Worm (Caenorhabditis elegans) whole organism, mixed stage, embryonic: ENCODE results near the gene Y43F8C.11.

Experiments used
- M03D4.4 ChIP-seq: sonication (generic microtip); optimal IDR thresholded peaks from 2 replicates; lab custom pipeline; 2017; ENCODE audit warnings: mild to moderate bottlenecking, missing genetic modification characterization, missing compliant biosample characterization
- bed-3 ChIP-seq: fragments of 200-800 bp; sonication (Bioruptor generic); optimal IDR thresholded peaks from 3 replicates; lab custom pipeline; 2018; ENCODE audit warnings: mild to moderate bottlenecking, missing genetic modification characterization, moderate library complexity, missing compliant biosample characterization
- ceh-39 ChIP-seq: fragments of 150-350 bp; optimal IDR thresholded peaks from 2 replicates; lab custom pipeline; 2014; ENCODE audit warnings: missing biosample characterization, missing genetic modification characterization
- ceh-43 ChIP-seq: fragments of 200-800 bp; sonication (Bioruptor generic); optimal IDR thresholded peaks from 2 replicates; lab custom pipeline; 2018; ENCODE audit warnings: mild to moderate bottlenecking, missing genetic modification characterization, moderate library complexity, missing compliant biosample characterization
- ceh-83 ChIP-seq: fragments of 200-800 bp; sonication (Bioruptor generic); optimal IDR thresholded peaks from 2 replicates; lab custom pipeline; 2018; ENCODE audit warnings: mild to moderate bottlenecking, missing genetic modification characterization, missing compliant biosample characterization
- ces-1 ChIP-seq: fragments of 150-350 bp; optimal IDR thresholded peaks from 2 replicates; lab custom pipeline; 2014; ENCODE audit warnings: missing biosample characterization, missing genetic modification reagents, missing genetic modification characterization
- cnd-1 ChIP-seq: fragments of 200-800 bp; sonication (Bioruptor generic); optimal IDR thresholded peaks from 2 replicates; lab custom pipeline; 2018; ENCODE audit warnings: mild to moderate bottlenecking, missing genetic modification characterization, missing compliant biosample characterization
- drap-1 ChIP-seq: fragments of 200-800 bp; sonication (Bioruptor generic); optimal IDR thresholded peaks from 3 replicates; lab custom pipeline; 2018; ENCODE audit warnings: mild to moderate bottlenecking, missing genetic modification characterization, missing compliant biosample characterization
- elt-1 ChIP-seq: sonication (generic microtip); optimal IDR thresholded peaks from 2 replicates; lab custom pipeline; 2017; ENCODE audit warnings: missing genetic modification characterization, mild to moderate bottlenecking, missing compliant biosample characterization, antibody characterized with exemption, moderate library complexity, borderline replicate concordance; ENCODE audit not compliant: insufficient read depth
- flh-1 ChIP-seq: fragments of 200-800 bp; sonication (Bioruptor generic); optimal IDR thresholded peaks from 2 replicates; lab custom pipeline; 2018; ENCODE audit warnings: mild to moderate bottlenecking, missing genetic modification characterization, moderate library complexity, missing compliant biosample characterization
- hlh-1 ChIP-seq: fragments of 150-350 bp; optimal IDR thresholded peaks from 2 replicates; lab custom pipeline; 2014; ENCODE audit warnings: missing biosample characterization, missing genetic modification reagents, missing genetic modification characterization
- lin-13 ChIP-seq: fragments of 150-350 bp; optimal IDR thresholded peaks from 2 replicates; lab custom pipeline; 2014; ENCODE audit warnings: missing biosample characterization, missing genetic modification characterization
- lin-32 ChIP-seq: fragments of 200-800 bp; sonication (Bioruptor generic); optimal IDR thresholded peaks from 2 replicates; lab custom pipeline; 2018; ENCODE audit warnings: mild to moderate bottlenecking, missing genetic modification characterization, missing compliant biosample characterization
- lsy-2 ChIP-seq: fragments of 150-350 bp; optimal IDR thresholded peaks from 2 replicates; lab custom pipeline; 2014; ENCODE audit warnings: missing biosample characterization, missing genetic modification characterization
- mab-5 ChIP-seq: fragments of 150-350 bp; optimal IDR thresholded peaks from 2 replicates; lab custom pipeline; 2014; ENCODE audit warnings: missing biosample characterization, missing genetic modification characterization
- mep-1 ChIP-seq: fragments of 150-350 bp; optimal IDR thresholded peaks from 2 replicates; lab custom pipeline; 2017; ENCODE audit warnings: missing biosample characterization, missing genetic modification reagents, missing genetic modification characterization, inconsistent platforms
- mls-2 ChIP-seq: sonication (generic microtip); optimal IDR thresholded peaks from 2 replicates; lab custom pipeline; 2016; ENCODE audit warnings: mild to moderate bottlenecking, missing genetic modification characterization, moderate library complexity, missing compliant biosample characterization
- nhr-2 ChIP-seq: fragments of 150-350 bp; optimal IDR thresholded peaks from 2 replicates; lab custom pipeline; 2014; ENCODE audit warnings: missing biosample characterization, missing genetic modification characterization
- nhr-237 ChIP-seq: fragments of 150-350 bp; optimal IDR thresholded peaks from 2 replicates; lab custom pipeline; 2014; ENCODE audit warnings: missing biosample characterization, missing genetic modification characterization
- nhr-28 ChIP-seq: fragments of 150-350 bp; optimal IDR thresholded peaks from 2 replicates; lab custom pipeline; 2014; ENCODE audit warnings: missing biosample characterization, missing genetic modification characterization
- pha-4 ChIP-seq: fragments of 150-350 bp; optimal IDR thresholded peaks from 2 replicates; lab custom pipeline; 2018; ENCODE audit warnings: missing biosample characterization, missing genetic modification reagents, missing genetic modification characterization
- sem-2 ChIP-seq: fragments of 200-800 bp; sonication (Bioruptor generic); optimal IDR thresholded peaks from 2 replicates; lab custom pipeline; 2018; ENCODE audit warnings: mild to moderate bottlenecking, missing genetic modification characterization, missing compliant biosample characterization
- sptf-1 ChIP-seq: sonication (generic microtip); optimal IDR thresholded peaks from 2 replicates; lab custom pipeline; 2017; ENCODE audit warnings: mild to moderate bottlenecking, missing genetic modification characterization, moderate library complexity, missing compliant biosample characterization
- tbx-8 ChIP-seq: fragments of 200-800 bp; sonication (Bioruptor generic); optimal IDR thresholded peaks from 2 replicates; lab custom pipeline; 2018; ENCODE audit warnings: mild to moderate bottlenecking, missing genetic modification characterization, moderate library complexity, missing compliant biosample characterization
- unc-39 ChIP-seq: fragments of 150-350 bp; optimal IDR thresholded peaks from 2 replicates; lab custom pipeline; 2014; ENCODE audit warnings: missing biosample characterization, missing genetic modification characterization
- unc-62 ChIP-seq: fragments of 150-350 bp; optimal IDR thresholded peaks from 2 replicates; lab custom pipeline; 2014; ENCODE audit warnings: missing biosample characterization, missing genetic modification reagents, missing genetic modification characterization
- zip-8 ChIP-seq: fragments of 150-350 bp; optimal IDR thresholded peaks from 2 replicates; lab custom pipeline; 2014; ENCODE audit warnings: missing biosample characterization, missing genetic modification characterization
- ztf-11 ChIP-seq: fragments of 150-350 bp; optimal IDR thresholded peaks from 2 replicates; lab custom pipeline; 2014; ENCODE audit warnings: missing biosample characterization, missing genetic modification characterization

Gene Y43F8C.11

DNA sequence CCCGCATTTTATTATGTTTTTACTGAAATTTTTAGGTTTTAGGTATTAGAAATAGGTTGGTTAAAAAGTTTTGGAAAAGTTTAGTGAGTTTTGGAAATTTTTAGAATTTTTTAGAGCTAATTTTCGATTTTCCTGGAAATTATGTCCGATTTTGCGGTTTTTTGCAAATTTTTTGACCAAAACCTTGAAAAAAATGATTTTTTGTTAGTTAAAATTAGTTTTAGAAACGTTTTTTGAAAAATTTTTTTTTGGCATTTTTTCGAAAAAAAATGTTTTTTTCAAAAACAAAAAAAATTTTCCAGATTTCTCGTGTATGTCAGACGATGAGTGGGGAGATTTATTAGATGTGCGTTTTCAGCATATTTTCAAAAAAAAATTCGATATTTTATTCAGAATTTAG, 45.3 kb upstream of the Y43F8C.11 start, which contains the start of gene dyf-19:
dyf-19 (plus strand) TSS at position 301 of the 400 bp plus-strand sequence.
- TF ChIP-seq ces-1 (GFP tag; lab: Kevin White, UChicago) (no peak), nhr-237 (no peak), sptf-1 (tag; lab: Kevin White, UChicago) (no peak), nhr-28 (tag; lab: Kevin White, UChicago) (no peak), tbx-8 (GFP tag; lab: Kevin White, UChicago) (no peak), drap-1 (no peak), sem-2 (GFP tag; lab: Kevin White, UChicago) (no peak), bed-3 (GFP tag; lab: Kevin White, UChicago) (no peak), flh-1 (GFP tag; lab: Kevin White, UChicago) (no peak), nhr-2 (tag; lab: Kevin White, UChicago) (no peak), unc-39 (no peak), cnd-1 (tag; lab: Kevin White, UChicago) (no peak), hlh-1 (tag; lab: Kevin White, UChicago) (no peak)

DNA sequence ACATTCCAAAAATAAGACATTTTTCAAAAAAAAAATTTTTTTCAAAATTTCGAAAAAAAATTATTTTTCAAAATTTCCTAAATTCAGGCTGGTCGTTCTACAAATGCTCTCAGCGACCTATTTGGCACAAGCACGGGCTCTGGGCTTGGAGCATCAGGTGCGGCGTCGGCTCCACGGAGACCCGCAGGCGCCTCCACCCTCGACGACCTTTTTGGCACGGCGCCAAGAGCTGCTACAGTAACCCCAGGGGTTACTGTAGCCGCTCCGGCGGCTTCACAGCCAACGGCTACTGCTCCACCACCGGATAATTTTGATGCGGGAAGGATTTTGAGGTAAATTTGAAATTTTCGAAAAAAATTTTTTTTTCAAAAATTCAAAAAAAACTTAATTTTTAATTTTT, 44.3 kb upstream of the Y43F8C.11 start:
- no peak for TF ChIP-seq mep-1
- no peak for TF ChIP-seq nhr-28 (tag; lab: Kevin White, UChicago)
- no peak for TF ChIP-seq zip-8 (tag; lab: Kevin White, UChicago)

DNA sequence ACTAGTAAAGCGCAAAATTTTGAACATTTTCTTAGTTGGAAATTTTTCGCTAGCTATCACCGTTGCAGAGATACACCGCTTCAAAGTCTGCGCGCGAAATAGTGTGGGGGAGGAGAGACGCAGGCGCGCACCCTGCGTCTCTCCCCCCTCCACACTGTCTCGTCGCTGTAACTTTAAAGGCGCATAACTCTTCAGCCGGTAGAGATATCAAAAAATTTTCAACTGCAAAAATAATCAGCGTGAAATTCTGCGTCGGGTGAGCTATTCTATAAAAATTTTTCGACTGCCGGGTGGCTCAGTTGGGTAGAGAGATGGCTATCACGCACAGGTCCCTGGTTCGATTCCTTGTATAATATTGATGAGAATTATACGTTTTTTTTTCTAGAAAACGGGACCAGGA, 40.5 kb upstream of the Y43F8C.11 start:
- no peak for TF ChIP-seq M03D4.4 (tag; lab: Kevin White, UChicago)
- TF ChIP-seq unc-62 (GFP tag; lab: Kevin White, UChicago): no peak
- TF ChIP-seq ztf-11: no peak
- no peak for TF ChIP-seq hlh-1 (tag; lab: Kevin White, UChicago)
- TF ChIP-seq unc-39: no peak
- no peak for TF ChIP-seq ceh-83
- no peak for TF ChIP-seq ces-1 (GFP tag; lab: Kevin White, UChicago)
- TF ChIP-seq mab-5: no peak
- TF ChIP-seq cnd-1 (tag; lab: Kevin White, UChicago): no peak
- TF ChIP-seq elt-1 (tag; lab: Kevin White, UChicago): no peak
- TF ChIP-seq bed-3 (GFP tag; lab: Kevin White, UChicago): no peak
- TF ChIP-seq nhr-2 (tag; lab: Kevin White, UChicago): no peak
- TF ChIP-seq lin-13 (tag; lab: Kevin White, UChicago): no peak
- TF ChIP-seq pha-4: no peak
- no peak for TF ChIP-seq ceh-43 (GFP tag; lab: Kevin White, UChicago)

- TF ChIP-seq flh-1 (GFP tag; lab: Kevin White, UChicago) (no peak), tbx-8 (GFP tag; lab: Kevin White, UChicago) (no peak), drap-1 (peak; percentile 67)
Measured at ce11 chrV:19629973-19630372, 40.1 kb upstream of the Y43F8C.11 start.

ce11 chrV:19630569-19630968, 39.5 kb upstream of the Y43F8C.11 start:
- peak; percentile 22 for TF ChIP-seq mls-2 (tag; lab: Kevin White, UChicago)
- no peak for TF ChIP-seq pha-4

DNA sequence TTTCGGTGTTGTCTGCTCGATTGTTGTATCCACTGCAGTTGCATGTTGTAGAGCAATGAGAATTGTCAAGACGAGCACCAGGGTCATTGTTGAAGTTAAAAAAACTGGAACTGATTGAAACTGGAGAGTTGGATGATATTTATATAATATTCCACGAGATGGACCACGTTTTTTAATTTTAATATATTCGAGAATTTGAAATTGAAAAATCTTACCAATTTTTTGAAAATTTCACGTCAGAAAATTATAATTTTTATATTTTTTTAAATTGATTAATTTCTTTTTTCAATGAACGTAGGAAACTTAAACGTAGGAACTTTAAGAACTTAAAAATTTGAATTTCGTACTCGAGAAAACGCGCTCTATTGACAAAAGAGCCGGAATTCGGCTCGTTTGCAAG, 37.5 kb upstream of the Y43F8C.11 start, which contains the start of gene Y43F8C.5:
Y43F8C.5 (minus strand) TSS at position 101 of the 400 bp plus-strand sequence.
- no peak for TF ChIP-seq mls-2 (tag; lab: Kevin White, UChicago)
- TF ChIP-seq ceh-39: no peak

DNA sequence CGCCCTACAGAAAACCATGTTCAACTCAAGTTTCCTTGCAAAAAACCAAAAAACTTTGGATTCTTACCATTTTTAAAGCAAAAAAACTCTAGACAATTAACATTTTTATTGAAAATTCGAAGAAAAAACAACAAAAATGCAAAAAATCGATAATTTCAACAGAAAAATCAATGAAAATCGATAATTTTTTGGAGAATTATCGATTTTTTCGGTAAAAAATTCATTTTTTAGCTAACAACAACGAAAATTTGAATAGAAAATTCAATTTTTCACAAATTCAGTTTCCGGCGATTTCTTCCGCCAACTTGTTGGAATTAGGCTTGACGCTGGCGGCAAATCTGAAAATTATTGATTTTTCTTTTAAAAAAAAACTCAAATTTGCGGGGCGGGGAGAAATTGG, 37.1 kb upstream of the Y43F8C.11 start:
- no peak for TF ChIP-seq unc-62 (GFP tag; lab: Kevin White, UChicago)
- TF ChIP-seq drap-1: no peak
- TF ChIP-seq unc-39: no peak
- TF ChIP-seq lsy-2 (tag; lab: Kevin White, UChicago): no peak
- TF ChIP-seq mls-2 (tag; lab: Kevin White, UChicago): no peak
- TF ChIP-seq ceh-43 (GFP tag; lab: Kevin White, UChicago): no peak
- no peak for TF ChIP-seq M03D4.4 (tag; lab: Kevin White, UChicago)
- TF ChIP-seq bed-3 (GFP tag; lab: Kevin White, UChicago): no peak
- TF ChIP-seq lin-32: no peak
- TF ChIP-seq ces-1 (GFP tag; lab: Kevin White, UChicago): no peak
- TF ChIP-seq flh-1 (GFP tag; lab: Kevin White, UChicago): no peak
- TF ChIP-seq tbx-8 (GFP tag; lab: Kevin White, UChicago): no peak
- TF ChIP-seq nhr-237: no peak
- TF ChIP-seq hlh-1 (tag; lab: Kevin White, UChicago): no peak
